Fruit fly (Drosophila melanogaster) whole organism, prepupa: ENCODE measurements around the gene Rsph3.

Experiments
- achi ChIP-seq: fragments of 200-800 bp; sonication (Bioruptor generic); optimal IDR thresholded peaks from 3 replicates; lab custom pipeline; 2016; ENCODE audit warnings: missing biosample characterization, missing genetic modification characterization
- esn ChIP-seq: fragments of 200-800 bp; sonication (Bioruptor generic); optimal IDR thresholded peaks from 2 replicates; lab custom pipeline; 2016; ENCODE audit warnings: missing biosample characterization, mild to moderate bottlenecking, missing genetic modification characterization, moderate library complexity
- spab ChIP-seq: fragments of 200-800 bp; sonication (Bioruptor generic); optimal IDR thresholded peaks from 2 replicates; lab custom pipeline; 2017; ENCODE audit warnings: missing biosample characterization, mild to moderate bottlenecking, missing genetic modification characterization, missing genetic modification reagents

DNA sequence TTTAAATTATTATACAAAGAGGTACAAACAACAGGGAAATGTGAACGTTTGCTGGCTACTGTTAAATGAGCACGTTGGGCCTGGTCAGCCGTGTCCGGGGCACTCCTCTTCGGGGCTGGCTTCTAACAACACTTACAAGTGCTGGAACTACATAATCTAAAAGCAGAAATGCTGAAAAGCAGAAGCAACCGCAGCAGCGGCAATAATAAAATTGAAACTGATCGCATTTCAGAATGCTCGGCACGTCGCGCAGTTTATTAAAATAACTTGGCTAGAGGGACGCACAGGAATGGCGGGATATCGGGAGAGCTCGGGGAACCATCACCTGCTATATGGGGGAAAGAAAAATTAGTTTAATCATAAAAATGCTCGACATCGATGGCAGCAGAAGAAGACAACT is 20.4 kb upstream of the Rsph3 start:
- TF ChIP-seq achi (GFP tag; lab: Kevin White, UChicago) (no peak), spab (GFP tag; lab: Kevin White, UChicago) (no peak), esn (GFP tag; lab: Kevin White, UChicago) (no peak)
